Worm (Caenorhabditis elegans): Measurements from ENCODE around the gene F59G1.8.

F59G1.8 gene

DNA sequence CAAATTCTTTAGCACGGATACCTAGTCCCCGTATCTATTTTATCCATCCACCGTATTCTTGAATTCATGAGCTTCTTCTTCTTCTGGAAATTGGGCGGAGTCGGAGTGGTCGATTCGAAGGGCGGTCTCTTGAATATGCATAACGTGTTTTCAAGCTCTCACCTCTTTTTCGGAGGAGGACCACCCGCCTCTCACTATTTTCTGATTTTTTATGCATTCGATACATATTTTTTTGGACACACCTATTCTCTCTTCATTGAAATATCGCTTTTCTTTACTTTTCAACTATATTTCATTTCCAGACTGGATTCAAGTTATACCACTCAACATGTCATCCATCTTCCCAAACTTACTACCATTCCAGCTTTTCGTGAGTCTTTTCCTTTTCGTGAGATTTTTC lies 22.1 kb downstream of the F59G1.8 start, which contains the start of gene egl-44:
Gene egl-44, plus strand, starts transcription at position 301 of the 400 bp plus-strand sequence.
- TF ChIP-seq unc-62 (GFP tag; optimal IDR thresholded peaks at IDR 0.05): no peak

DNA sequence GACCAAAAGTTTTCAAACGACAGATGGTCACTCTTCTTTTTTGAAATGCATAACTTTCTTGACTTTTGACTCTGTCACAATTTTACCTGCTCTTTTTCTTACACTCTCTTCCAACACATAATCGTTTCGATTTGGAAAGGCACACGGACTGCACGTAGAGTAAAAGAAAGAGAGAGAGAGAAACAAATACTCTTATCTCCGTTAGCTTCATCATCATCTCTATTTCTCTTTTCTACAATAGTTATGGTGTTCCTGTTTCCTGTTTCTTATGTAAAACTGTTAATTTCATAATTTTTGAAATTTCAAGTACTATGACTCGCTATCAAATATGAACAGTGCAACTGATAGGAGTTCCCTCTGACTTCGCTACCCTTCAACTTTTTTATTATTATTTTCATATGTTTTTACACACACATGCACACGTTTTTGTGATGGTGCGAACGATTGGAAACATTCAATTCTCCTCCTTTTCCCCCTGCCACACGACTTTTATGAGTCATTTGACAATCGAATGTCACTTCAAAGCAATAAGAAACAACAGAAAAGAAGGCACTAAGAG lies 23.8 kb downstream of the F59G1.8 start:
- TF ChIP-seq unc-62 (GFP tag; optimal IDR thresholded peaks at IDR 0.05): no peak

DNA sequence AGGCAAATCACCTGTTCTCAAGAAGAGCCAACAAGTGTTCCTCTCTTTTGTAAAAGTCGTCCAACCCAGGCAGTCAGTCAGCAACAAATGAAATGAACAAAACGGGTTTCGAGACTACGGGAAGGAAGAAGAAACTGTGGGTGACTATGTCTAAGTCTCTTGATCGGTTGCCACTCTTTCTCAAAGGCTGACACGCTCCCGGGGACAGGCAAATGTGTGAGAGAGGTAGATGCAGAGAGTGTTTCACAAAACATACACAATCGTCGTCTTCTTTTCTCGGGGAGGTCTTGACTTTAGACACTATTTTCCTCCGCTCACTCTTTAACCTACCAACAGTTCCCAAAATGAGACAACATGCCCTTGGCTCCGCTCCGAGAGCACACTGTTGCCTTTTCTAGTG lies 24.7 kb downstream of the F59G1.8 start:
- TF ChIP-seq unc-62 (GFP tag; optimal IDR thresholded peaks at IDR 0.05): no peak

DNA sequence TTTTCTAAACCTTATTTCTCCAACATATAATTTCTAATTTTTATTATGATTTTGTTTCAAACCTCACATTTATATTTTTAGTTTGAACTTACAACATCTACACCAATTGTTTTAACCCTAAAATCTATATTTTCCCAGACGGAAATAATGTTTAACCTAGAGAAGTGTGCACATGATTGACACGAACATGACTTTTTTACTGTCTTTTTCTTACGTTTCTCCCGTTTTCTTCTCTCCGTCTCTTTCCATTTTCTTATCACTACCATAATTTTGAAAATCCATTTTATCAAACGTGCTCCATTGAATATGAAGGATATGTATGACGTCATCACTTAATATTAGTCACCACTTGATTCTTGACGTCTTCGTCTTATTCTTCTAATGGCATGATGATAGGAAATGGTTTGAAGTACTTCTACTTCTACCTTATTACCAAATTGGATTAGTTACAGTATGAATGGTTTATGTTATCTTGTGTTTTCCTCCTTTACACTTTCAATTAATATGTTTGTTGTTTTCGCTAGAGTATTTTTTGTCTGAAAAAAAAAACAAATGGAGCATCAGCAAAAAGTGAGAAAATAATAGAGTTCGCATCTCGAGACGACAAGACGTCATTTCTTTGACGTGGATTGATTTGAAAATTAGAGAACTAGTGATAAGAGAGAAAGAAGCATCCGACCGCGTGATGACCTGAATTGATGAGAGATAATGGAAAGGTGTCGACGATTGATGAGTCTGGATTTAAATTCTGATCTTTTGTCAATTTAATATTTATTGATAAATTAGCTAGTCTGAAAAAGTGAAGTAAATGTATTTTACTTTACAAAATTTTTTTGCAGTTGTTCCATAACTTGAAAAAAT lies 25.8 kb downstream of the F59G1.8 start:
- TF ChIP-seq unc-62 (GFP tag; optimal IDR thresholded peaks at IDR 0.05): no peak

DNA sequence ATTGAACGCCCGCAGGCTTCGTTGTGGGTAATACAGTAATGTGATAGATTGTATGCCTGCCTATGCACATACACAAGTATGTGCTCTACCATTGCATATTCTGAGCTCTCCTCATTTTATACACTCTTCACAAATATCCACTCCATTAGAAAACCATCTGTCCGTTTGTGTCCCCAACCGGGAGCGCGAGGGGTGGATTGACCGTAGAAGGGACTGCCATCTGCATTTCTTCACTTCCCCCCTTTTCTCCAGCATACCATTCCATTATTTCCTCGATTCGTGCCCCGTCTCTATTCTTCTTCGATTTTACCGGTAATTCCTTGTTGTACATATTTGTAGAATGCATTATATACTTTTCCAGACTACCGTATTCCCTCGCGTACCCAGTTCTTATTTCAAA lies 26.8 kb downstream of the F59G1.8 start:
- no peak for TF ChIP-seq unc-62 (GFP tag; optimal IDR thresholded peaks at IDR 0.05)

DNA sequence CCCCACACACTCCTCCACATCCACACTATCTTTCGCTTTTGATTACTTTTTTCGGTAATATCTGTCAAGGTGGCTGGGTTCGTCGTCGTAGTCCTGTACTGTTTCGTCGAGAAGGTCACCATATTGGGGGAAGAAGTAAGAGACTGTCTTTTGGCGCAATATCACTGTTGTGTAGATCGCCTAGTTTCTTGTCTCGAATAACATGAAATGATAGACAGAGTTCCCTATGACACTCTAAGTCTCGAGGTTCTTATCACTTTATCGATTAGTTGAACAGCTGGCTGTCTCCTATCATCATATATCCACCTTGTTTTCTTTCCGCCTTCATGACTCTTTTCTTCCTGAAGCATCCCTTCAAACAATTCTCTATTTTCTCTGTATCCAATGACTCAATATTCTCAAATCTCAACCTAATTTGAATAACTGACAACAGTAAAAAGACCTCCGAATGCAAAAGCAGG lies 27.6 kb downstream of the F59G1.8 start:
- no peak for TF ChIP-seq unc-62 (GFP tag; optimal IDR thresholded peaks at IDR 0.05)

ce11 chrII:5936009-5936408 lies 29.6 kb downstream of the F59G1.8 start:
- no peak for TF ChIP-seq unc-62 (GFP tag; optimal IDR thresholded peaks at IDR 0.05)

DNA sequence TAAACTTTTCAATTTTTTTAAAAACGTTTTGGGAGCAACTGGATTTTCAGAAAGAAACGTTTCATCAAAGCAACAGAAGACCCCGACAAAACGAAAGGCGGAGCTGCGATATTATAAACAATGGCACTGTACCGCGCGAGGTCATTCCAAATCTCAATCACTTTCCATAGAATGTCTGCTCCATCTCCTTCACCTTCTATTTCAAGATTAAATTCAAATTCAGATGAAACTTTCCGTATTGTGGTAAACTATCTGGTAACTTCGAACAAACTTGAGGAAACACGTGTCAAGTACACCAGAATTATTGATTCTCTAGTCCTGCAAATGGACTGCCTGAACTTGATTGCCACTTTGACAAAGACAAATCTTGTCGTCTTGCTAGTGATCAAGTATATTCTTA lies 34.4 kb downstream of the F59G1.8 start, which contains the start of gene F28B12.6:
Gene F28B12.6, plus strand, starts transcription at position 49 of the 400 bp plus-strand sequence.
- TF ChIP-seq unc-62 (GFP tag; optimal IDR thresholded peaks at IDR 0.05): no peak

ce11 chrII:5942593-5942992 lies 36.2 kb downstream of the F59G1.8 start, which contains the start of gene F28B12.1:
F28B12.1 (plus strand) TSS chrII:5942927.
- TF ChIP-seq unc-62 (GFP tag; optimal IDR thresholded peaks at IDR 0.05): no peak

DNA sequence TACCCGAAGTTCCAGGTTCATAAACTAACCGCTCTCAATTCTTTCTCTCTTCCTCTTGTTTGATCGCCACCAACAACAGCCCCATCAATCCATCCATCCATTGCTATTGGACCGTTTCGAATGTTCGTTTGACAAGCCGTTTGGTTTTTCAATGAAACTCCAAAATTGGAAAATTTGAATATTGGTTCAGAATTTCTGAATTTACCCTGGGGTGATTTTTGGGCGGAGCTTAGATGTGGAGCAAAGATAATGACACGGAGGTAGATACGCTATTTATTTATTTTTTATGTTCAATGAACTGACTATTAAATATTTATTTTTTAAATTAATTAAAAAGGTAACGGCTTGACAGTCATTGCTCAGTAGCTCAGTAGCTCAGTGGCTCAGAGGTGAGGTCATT lies 37.9 kb downstream of the F59G1.8 start, which contains the start of gene B0034.2:
Gene B0034.2, minus strand, starts transcription at position 101 of the 400 bp plus-strand sequence.
- TF ChIP-seq unc-62 (GFP tag; optimal IDR thresholded peaks at IDR 0.05): no peak

ce11 chrII:5945818-5946217 lies 39.5 kb downstream of the F59G1.8 start:
- no peak for TF ChIP-seq unc-62 (GFP tag; optimal IDR thresholded peaks at IDR 0.05)

DNA sequence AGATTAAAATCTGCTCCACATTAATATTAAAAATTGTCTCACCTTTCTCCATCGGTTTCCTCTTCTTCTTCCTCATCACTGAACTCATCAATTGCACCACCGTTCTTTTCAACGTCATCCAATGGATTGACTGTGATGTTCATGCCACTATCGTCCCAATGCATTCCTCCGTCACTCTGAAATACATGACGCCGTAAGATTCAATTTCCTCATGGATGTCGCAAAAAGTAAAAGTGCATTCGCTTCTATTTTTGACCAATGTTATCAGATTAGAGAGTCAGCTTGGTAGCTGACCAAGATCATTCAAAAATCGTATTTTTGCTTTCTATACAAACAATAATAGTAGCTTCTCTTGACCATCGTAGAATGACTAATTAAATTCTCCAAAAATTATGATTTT lies 40.1 kb downstream of the F59G1.8 start:
- TF ChIP-seq unc-62 (GFP tag; optimal IDR thresholded peaks at IDR 0.05): no peak

ce11 chrII:5948681-5949080 lies 42.3 kb downstream of the F59G1.8 start:
- no peak for TF ChIP-seq unc-62 (GFP tag; optimal IDR thresholded peaks at IDR 0.05)

DNA sequence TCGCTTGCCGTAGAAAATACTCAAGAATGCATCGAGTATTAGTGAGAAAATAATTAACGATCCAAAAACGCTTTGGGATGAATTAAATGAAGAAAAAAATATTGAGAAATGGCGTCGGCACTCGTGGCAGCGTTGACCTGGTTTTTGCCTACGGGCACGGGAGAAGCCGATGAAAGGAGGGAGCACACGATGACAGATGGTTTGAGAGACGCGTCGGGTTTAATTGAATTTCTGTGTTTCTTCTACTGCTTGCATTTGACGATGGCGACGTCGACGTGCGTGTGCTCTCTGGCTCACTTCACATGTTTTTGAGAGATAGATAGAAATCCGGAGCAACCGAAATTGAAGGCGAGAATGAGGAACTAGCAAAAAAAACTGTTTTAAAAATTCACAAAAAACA lies 44.3 kb downstream of the F59G1.8 start:
- no peak for TF ChIP-seq unc-62 (GFP tag; optimal IDR thresholded peaks at IDR 0.05)

- no peak for TF ChIP-seq unc-62 (GFP tag; optimal IDR thresholded peaks at IDR 0.05)
Measured at ce11 chrII:5951745-5952144, 45.4 kb downstream of the F59G1.8 start.

- TF ChIP-seq unc-62 (GFP tag; optimal IDR thresholded peaks at IDR 0.05): no peak
Measured at ce11 chrII:5952214-5952613, 45.8 kb downstream of the F59G1.8 start.

DNA sequence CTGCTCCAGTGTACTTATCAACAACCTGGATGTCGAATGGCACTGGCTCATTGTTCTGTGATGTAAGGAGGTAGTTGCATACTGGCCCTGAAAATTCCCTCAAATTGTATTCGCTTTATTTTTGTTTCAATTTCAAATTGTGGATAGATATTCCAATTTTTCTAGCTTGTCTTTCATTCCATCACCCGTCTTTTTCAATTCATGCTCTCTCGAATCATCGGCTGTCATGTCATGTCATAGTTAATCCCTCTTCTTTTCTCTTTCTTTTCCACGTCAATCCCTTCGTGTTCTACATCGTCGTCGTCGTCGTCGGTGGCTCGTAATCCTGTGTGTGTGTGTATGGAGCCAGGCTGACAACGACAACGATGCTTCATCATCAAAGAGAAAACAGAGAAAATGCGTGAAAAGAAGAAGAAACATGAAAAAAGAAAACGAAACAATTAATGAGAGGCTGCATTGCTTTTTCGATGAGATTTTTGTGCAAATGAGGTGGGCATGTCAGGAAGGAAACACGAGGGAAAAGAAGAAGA lies 49.3 kb downstream of the F59G1.8 start:
- TF ChIP-seq unc-62 (GFP tag; optimal IDR thresholded peaks at IDR 0.05): no peak
